Worm (Caenorhabditis elegans) whole organism, L4 larva: ENCODE measurements around the gene col-69.

Experiments used
- T26A8.4 ChIP-seq: fragments of 200-800 bp; sonication (Bioruptor generic); IDR thresholded peaks from 2 replicates; pipeline ENCODE4 v1.3.6; 2022; ENCODE audit warnings: missing genetic modification characterization, missing compliant biosample characterization
- ama-1 ChIP-seq: fragments of 150-350 bp; optimal IDR thresholded peaks from 2 replicates; lab custom pipeline; 2014; ENCODE audit warnings: inconsistent platforms, mixed read lengths
- lin-15B ChIP-seq: fragments of 150-350 bp; sonication (generic microtip); optimal IDR thresholded peaks from 3 replicates; lab custom pipeline; 2014; ENCODE audit warnings: missing biosample characterization, missing genetic modification characterization
- lin-39 ChIP-seq: fragments of 150-350 bp; optimal IDR thresholded peaks from 2 replicates; lab custom pipeline; 2014; ENCODE audit warnings: missing biosample characterization, missing genetic modification reagents, missing genetic modification characterization
- mdl-1 ChIP-seq, 2 experiments: fragments of 150-350 bp in 1 of 2; sonication (generic microtip) in 1 of 2; optimal IDR thresholded peaks; 2 replicates each; lab custom pipeline; 2014 to 2017; ENCODE audit warnings: missing biosample characterization in 2 of 2, missing genetic modification characterization in 2 of 2
- nhr-11 ChIP-seq: fragments of 150-350 bp; optimal IDR thresholded peaks from 2 replicates; lab custom pipeline; 2014; ENCODE audit warnings: missing biosample characterization, missing genetic modification characterization
- nhr-6 ChIP-seq: fragments of 150-350 bp; optimal IDR thresholded peaks from 2 replicates; lab custom pipeline; 2014; ENCODE audit warnings: missing biosample characterization, missing genetic modification characterization
- skn-1 ChIP-seq: fragments of 150-350 bp; optimal IDR thresholded peaks from 2 replicates; lab custom pipeline; 2014; ENCODE audit warnings: missing biosample characterization, missing genetic modification characterization

- no peak for TF ChIP-seq ama-1 (lab: Kevin White, UChicago)
- no peak for TF ChIP-seq mdl-1 (tag; optimal IDR thresholded peaks at IDR 0.05; lab: Kevin White, UChicago)
- TF ChIP-seq T26A8.4 (GFP tag; lab: Robert Waterston, UW): no peak
- TF ChIP-seq lin-15B (tag; lab: Kevin White, UChicago): no peak
- TF ChIP-seq nhr-6: no peak
- no peak for TF ChIP-seq lin-39
- TF ChIP-seq skn-1 (tag; lab: Kevin White, UChicago): no peak
- no peak for TF ChIP-seq nhr-11 (tag; lab: Kevin White, UChicago)
These were observed at the start of gene col-69 for ce11 chrII:305645-306044.
